Worm (Caenorhabditis elegans) whole organism, L3 larva: ENCODE results near the gene cup-16.

ENCODE experiments used
- aly-2 ChIP-seq: fragments of 150-350 bp; optimal IDR thresholded peaks from 2 replicates; lab custom pipeline; 2014; ENCODE audit warnings: missing biosample characterization, missing genetic modification characterization
- ama-1 ChIP-seq: fragments of 150-350 bp; optimal IDR thresholded peaks from 2 replicates; lab custom pipeline; 2018
- ceh-82 ChIP-seq: fragments of 150-350 bp; optimal IDR thresholded peaks from 2 replicates; lab custom pipeline; 2014; ENCODE audit warnings: missing biosample characterization, missing genetic modification characterization
- fkh-10 ChIP-seq: sonication (generic microtip); optimal IDR thresholded peaks from 2 replicates; lab custom pipeline; 2017; ENCODE audit warnings: missing biosample characterization, missing genetic modification reagents, missing genetic modification characterization
- hmg-11 ChIP-seq: sonication (generic microtip); optimal IDR thresholded peaks from 2 replicates; lab custom pipeline; 2016; ENCODE audit warnings: missing genetic modification characterization, missing compliant biosample characterization
- lsy-12 ChIP-seq: sonication (generic microtip); optimal IDR thresholded peaks from 2 replicates; lab custom pipeline; 2016; ENCODE audit warnings: mild to moderate bottlenecking, missing genetic modification characterization, missing compliant biosample characterization
- nfya-1 ChIP-seq: sonication (generic microtip); optimal IDR thresholded peaks from 2 replicates; lab custom pipeline; 2017; ENCODE audit warnings: missing genetic modification characterization, mild to moderate bottlenecking, missing compliant biosample characterization, antibody characterized with exemption, moderate library complexity; ENCODE audit not compliant: insufficient read depth
- nhr-11 ChIP-seq: fragments of 150-350 bp; optimal IDR thresholded peaks from 2 replicates; lab custom pipeline; 2014; ENCODE audit warnings: missing biosample characterization, missing genetic modification characterization
- pha-4 ChIP-seq: fragments of 150-350 bp; optimal IDR thresholded peaks from 2 replicates; lab custom pipeline; 2014; ENCODE audit warnings: missing biosample characterization, missing genetic modification reagents, missing genetic modification characterization
- pqm-1 ChIP-seq: fragments of 150-350 bp; optimal IDR thresholded peaks from 2 replicates; lab custom pipeline; 2017; ENCODE audit warnings: missing biosample characterization, missing genetic modification characterization, inconsistent platforms
- unc-62 ChIP-seq: fragments of 150-350 bp; sonication (generic microtip); optimal IDR thresholded peaks from 4 replicates; lab custom pipeline; 2014; ENCODE audit warnings: missing biosample characterization, missing genetic modification reagents, missing genetic modification characterization
- ztf-4 ChIP-seq: fragments of 150-350 bp; optimal IDR thresholded peaks from 2 replicates; lab custom pipeline; 2014; ENCODE audit warnings: missing biosample characterization, missing genetic modification characterization

- TF ChIP-seq ceh-82 (tag; lab: Kevin White, UChicago) = no peak
- TF ChIP-seq hmg-11 (tag; lab: Kevin White, UChicago) = no peak
- no peak for TF ChIP-seq nhr-11
- TF ChIP-seq aly-2 (tag; lab: Kevin White, UChicago) = no peak
- no peak for TF ChIP-seq fkh-10 (GFP tag; lab: Kevin White, UChicago)
- TF ChIP-seq pqm-1 (tag; lab: Kevin White, UChicago) = no peak
- TF ChIP-seq ztf-4 = no peak
- TF ChIP-seq ama-1 (lab: Kevin White, UChicago) = no peak
- no peak for TF ChIP-seq pha-4 (tag; lab: Kevin White, UChicago)
- TF ChIP-seq nfya-1 = no peak
- TF ChIP-seq unc-62 (GFP tag; lab: Kevin White, UChicago) = no peak
- no peak for TF ChIP-seq lsy-12
Measured at ce11 chrII:8731736-8732229, 24.8 kb downstream of the cup-16 start.
